Worm (Caenorhabditis elegans) whole organism, L4/young adult: ENCODE measurements around the gene sri-1.

Experiments used
- W03F9.2 ChIP-seq: fragments of 150-350 bp; optimal IDR thresholded peaks from 2 replicates; lab custom pipeline; 2014; ENCODE audit warnings: missing biosample characterization, missing genetic modification characterization
- dao-5 ChIP-seq: sonication (generic microtip); optimal IDR thresholded peaks from 2 replicates; lab custom pipeline; 2016; ENCODE audit warnings: missing genotype, missing genetic modification characterization, moderate library complexity, missing compliant biosample characterization
- him-1 ChIP-seq: sonication (generic microtip); optimal IDR thresholded peaks from 2 replicates; lab custom pipeline; 2016; ENCODE audit warnings: missing genotype, missing genetic modification reagents, missing genetic modification characterization, missing compliant biosample characterization

Gene sri-1

ce11 chrV:15974836-15975235 is 7.4 kb upstream of the sri-1 start, which contains the start of gene sru-22:
TSS of gene sru-22 (minus strand) at chrV:15974936.
- TF ChIP-seq W03F9.2 (tag; lab: Kevin White, UChicago) (no peak), him-1 (tag; lab: Kevin White, UChicago) (no peak), dao-5 (tag; lab: Kevin White, UChicago) (no peak)

- TF ChIP-seq dao-5 (tag; lab: Kevin White, UChicago) (no peak), W03F9.2 (tag; lab: Kevin White, UChicago) (no peak), him-1 (tag; lab: Kevin White, UChicago) (no peak)
Measured at ce11 chrV:15972484-15972883, 5.0 kb upstream of the sri-1 start, which contains the start of gene sru-23. TSS of gene sru-23 (minus strand) at chrV:15972584.

ce11 chrV:15970820-15971219 is 3.4 kb upstream of the sri-1 start:
- TF ChIP-seq dao-5 (tag; lab: Kevin White, UChicago) = no peak
- no peak for TF ChIP-seq W03F9.2 (tag; lab: Kevin White, UChicago)
- TF ChIP-seq him-1 (tag; lab: Kevin White, UChicago) = no peak

- TF ChIP-seq dao-5 (tag; lab: Kevin White, UChicago) (no peak), W03F9.2 (tag; lab: Kevin White, UChicago) (no peak), him-1 (tag; lab: Kevin White, UChicago) (no peak)
Measured at ce11 chrV:15969653-15970052, 2.2 kb upstream of the sri-1 start, which contains the start of gene F36G9.7. TSS of gene F36G9.7 (minus strand) at chrV:15969753.

ce11 chrV:15965114-15965513 is 2.3 kb downstream of the sri-1 start, which contains the start of gene sri-2:
TSS of gene sri-2 (minus strand) at chrV:15965214.
- TF ChIP-seq him-1 (tag; lab: Kevin White, UChicago) = no peak
- no peak for TF ChIP-seq W03F9.2 (tag; lab: Kevin White, UChicago)
- TF ChIP-seq dao-5 (tag; lab: Kevin White, UChicago) = no peak

- no peak for TF ChIP-seq W03F9.2 (tag; lab: Kevin White, UChicago)
- TF ChIP-seq him-1 (tag; lab: Kevin White, UChicago) = no peak
- no peak for TF ChIP-seq dao-5 (tag; lab: Kevin White, UChicago)
Measured at ce11 chrV:15959456-15959855, 8.0 kb downstream of the sri-1 start.

- TF ChIP-seq him-1 (tag; lab: Kevin White, UChicago) = no peak
- no peak for TF ChIP-seq dao-5 (tag; lab: Kevin White, UChicago)
- no peak for TF ChIP-seq W03F9.2 (tag; lab: Kevin White, UChicago)
Measured at ce11 chrV:15957098-15957497, 10.3 kb downstream of the sri-1 start, which contains the start of gene F36G9.3. TSS of gene F36G9.3 (plus strand) at chrV:15957398.

ce11 chrV:15955497-15955896 is 11.9 kb downstream of the sri-1 start, which contains the start of gene srh-186:
TSS of gene srh-186 (plus strand) at chrV:15955797.
- TF ChIP-seq him-1 (tag; lab: Kevin White, UChicago) = no peak
- no peak for TF ChIP-seq dao-5 (tag; lab: Kevin White, UChicago)
- no peak for TF ChIP-seq W03F9.2 (tag; lab: Kevin White, UChicago)

- TF ChIP-seq dao-5 (tag; lab: Kevin White, UChicago) (no peak), W03F9.2 (tag; lab: Kevin White, UChicago) (no peak), him-1 (tag; lab: Kevin White, UChicago) (no peak)
Measured at ce11 chrV:15954932-15955331, 12.5 kb downstream of the sri-1 start, which contains the start of gene srw-57. TSS of gene srw-57 (minus strand) at chrV:15955032.

ce11 chrV:15952762-15953161 is 14.7 kb downstream of the sri-1 start, which contains the start of gene srw-56:
TSS of gene srw-56 (minus strand) at chrV:15952862.
- TF ChIP-seq W03F9.2 (tag; lab: Kevin White, UChicago) = no peak
- no peak for TF ChIP-seq dao-5 (tag; lab: Kevin White, UChicago)
- no peak for TF ChIP-seq him-1 (tag; lab: Kevin White, UChicago)

ce11 chrV:15950903-15951302 is 16.5 kb downstream of the sri-1 start, which contains the start of gene srw-59:
TSS of gene srw-59 (minus strand) at chrV:15951003.
- no peak for TF ChIP-seq him-1 (tag; lab: Kevin White, UChicago)
- TF ChIP-seq W03F9.2 (tag; lab: Kevin White, UChicago) = no peak

- TF ChIP-seq dao-5 (tag; lab: Kevin White, UChicago) (no peak), him-1 (tag; lab: Kevin White, UChicago) (no peak), W03F9.2 (tag; lab: Kevin White, UChicago) (no peak)
Measured at ce11 chrV:15943125-15943524, 24.3 kb downstream of the sri-1 start, which contains the start of gene srw-53. TSS of gene srw-53 (plus strand) at chrV:15943425.

- TF ChIP-seq W03F9.2 (tag; lab: Kevin White, UChicago) (no peak), dao-5 (tag; lab: Kevin White, UChicago) (no peak), him-1 (tag; lab: Kevin White, UChicago) (no peak)
Measured at ce11 chrV:15940254-15940653, 27.2 kb downstream of the sri-1 start, which contains the start of gene srw-55. TSS of gene srw-55 (minus strand) at chrV:15940354.

- TF ChIP-seq W03F9.2 (tag; lab: Kevin White, UChicago) = no peak
- TF ChIP-seq him-1 (tag; lab: Kevin White, UChicago) = no peak
- TF ChIP-seq dao-5 (tag; lab: Kevin White, UChicago) = no peak
Measured at ce11 chrV:15932390-15932789, 35.1 kb downstream of the sri-1 start, which contains the start of gene srw-26. TSS of gene srw-26 (minus strand) at chrV:15932490.
